Fruit fly (Drosophila melanogaster) whole organism, embryonic: ENCODE data around the gene Cpr23B.

ENCODE experiments used
- Aef1 ChIP-seq: fragments of 200-800 bp; sonication (Bioruptor generic); IDR thresholded peaks from 3 replicates; pipeline ENCODE4 v1.3.6; 2022; ENCODE audit warnings: missing biosample characterization, missing genetic modification characterization
- C15 ChIP-seq: fragments of 200-800 bp; sonication (Bioruptor generic); IDR thresholded peaks from 3 replicates; pipeline ENCODE4 v1.3.6; 2022; ENCODE audit warnings: missing biosample characterization, missing genetic modification characterization
- CG10431 ChIP-seq: fragments of 200-800 bp; sonication (Bioruptor generic); optimal IDR thresholded peaks from 3 replicates; lab custom pipeline; 2018; ENCODE audit warnings: missing biosample characterization, mild to moderate bottlenecking, missing genetic modification characterization
- CG10543 ChIP-seq: fragments of 200-800 bp; sonication (Bioruptor generic); optimal IDR thresholded peaks from 3 replicates; lab custom pipeline; 2017; ENCODE audit warnings: missing biosample characterization, mild to moderate bottlenecking, missing genetic modification characterization, moderate library complexity
- CG10565 ChIP-seq: fragments of 200-800 bp; sonication (Bioruptor generic); optimal IDR thresholded peaks from 3 replicates; lab custom pipeline; 2016; ENCODE audit warnings: missing biosample characterization, mild to moderate bottlenecking, missing genetic modification characterization
- CG11247 ChIP-seq: fragments of 200-800 bp; sonication (Bioruptor generic); IDR thresholded peaks from 2 replicates; pipeline ENCODE4 v1.3.6; 2022; ENCODE audit warnings: missing biosample characterization, missing genetic modification characterization
- CG12071 ChIP-seq: fragments of 200-800 bp; sonication (Bioruptor generic); optimal IDR thresholded peaks from 3 replicates; lab custom pipeline; 2018; ENCODE audit warnings: missing biosample characterization, mild to moderate bottlenecking, missing genetic modification characterization
- CG12236 ChIP-seq: fragments of 200-800 bp; sonication (Bioruptor generic); optimal IDR thresholded peaks from 2 replicates; lab custom pipeline; 2016; ENCODE audit warnings: missing biosample characterization, missing genetic modification characterization
- CG12299 ChIP-seq: fragments of 200-800 bp; sonication (Bioruptor generic); optimal IDR thresholded peaks from 2 replicates; lab custom pipeline; 2018; ENCODE audit warnings: missing biosample characterization, mild to moderate bottlenecking, missing genetic modification characterization
- CG13123 ChIP-seq: fragments of 200-800 bp; sonication (Bioruptor generic); optimal IDR thresholded peaks from 2 replicates; lab custom pipeline; 2016; ENCODE audit warnings: missing biosample characterization, missing genetic modification characterization
- CG13624 ChIP-seq: fragments of 200-800 bp; sonication (Bioruptor generic); optimal IDR thresholded peaks from 2 replicates; lab custom pipeline; 2016; ENCODE audit warnings: missing biosample characterization, missing genetic modification characterization
- CG13775 ChIP-seq: fragments of 200-800 bp; sonication (Bioruptor generic); optimal IDR thresholded peaks from 3 replicates; lab custom pipeline; 2017; ENCODE audit warnings: missing biosample characterization, mild to moderate bottlenecking, missing genetic modification characterization
- CG15601 ChIP-seq: fragments of 200-800 bp; sonication (Bioruptor generic); optimal IDR thresholded peaks from 3 replicates; lab custom pipeline; 2019; ENCODE audit warnings: missing biosample characterization, mild to moderate bottlenecking, missing genetic modification characterization, moderate library complexity
- CG1792 ChIP-seq: fragments of 200-800 bp; sonication (Bioruptor generic); optimal IDR thresholded peaks from 2 replicates; lab custom pipeline; 2016; ENCODE audit warnings: missing biosample characterization, missing genetic modification characterization
- CG2712 ChIP-seq: fragments of 200-800 bp; optimal IDR thresholded peaks from 3 replicates; lab custom pipeline; 2019; ENCODE audit warnings: missing biosample characterization, mild to moderate bottlenecking, missing genetic modification characterization, moderate library complexity
- CG31388 ChIP-seq: fragments of 200-800 bp; sonication (Bioruptor generic); optimal IDR thresholded peaks from 2 replicates; lab custom pipeline; 2016; ENCODE audit warnings: missing biosample characterization, missing genetic modification characterization
- CG34224 ChIP-seq: fragments of 200-800 bp; sonication (Bioruptor generic); IDR thresholded peaks from 3 replicates; pipeline ENCODE4 v1.3.6; 2022; ENCODE audit warnings: missing biosample characterization, missing genetic modification characterization; ENCODE audit not compliant: partially characterized antibody
- CG42726 ChIP-seq: fragments of 200-800 bp; sonication (Bioruptor generic); IDR thresholded peaks from 2 replicates; pipeline ENCODE4 v1.3.6; 2022; ENCODE audit warnings: missing biosample characterization, missing genetic modification characterization; ENCODE audit not compliant: partially characterized antibody
- CG4707 ChIP-seq: fragments of 200-800 bp; sonication (Bioruptor generic); optimal IDR thresholded peaks from 2 replicates; lab custom pipeline; 2018; ENCODE audit warnings: missing biosample characterization, mild to moderate bottlenecking, missing genetic modification characterization, moderate library complexity
- CG7372 ChIP-seq: fragments of 200-800 bp; sonication (Bioruptor generic); IDR thresholded peaks from 2 replicates; pipeline ENCODE4 v1.3.6; 2022; ENCODE audit warnings: missing biosample characterization, missing genetic modification characterization
- Camta ChIP-seq: fragments of 200-800 bp; sonication (Bioruptor generic); optimal IDR thresholded peaks from 2 replicates; lab custom pipeline; 2016; ENCODE audit warnings: missing biosample characterization, missing genetic modification characterization
- Dip3 ChIP-seq: fragments of 200-800 bp; sonication (Bioruptor generic); optimal IDR thresholded peaks from 3 replicates; lab custom pipeline; 2016; ENCODE audit warnings: missing biosample characterization, missing genetic modification characterization
- Drgx ChIP-seq: fragments of 200-800 bp; sonication (Bioruptor generic); IDR thresholded peaks from 2 replicates; pipeline ENCODE4 v1.3.6; 2022; ENCODE audit warnings: missing biosample characterization, missing genetic modification characterization
- GATAe ChIP-seq: fragments of 200-800 bp; sonication (Bioruptor generic); conservative IDR thresholded peaks from 2 replicates; pipeline ENCODE4 v1.3.6; 2022; ENCODE audit warnings: missing biosample characterization, missing genetic modification characterization
- Gsc ChIP-seq: fragments of 200-800 bp; sonication (Bioruptor generic); IDR thresholded peaks from 2 replicates; pipeline ENCODE4 v1.3.6; 2022; ENCODE audit warnings: missing biosample characterization, missing genetic modification characterization
- HLH54F ChIP-seq: fragments of 200-800 bp; sonication (Bioruptor generic); optimal IDR thresholded peaks from 3 replicates; lab custom pipeline; 2016; ENCODE audit warnings: missing biosample characterization, missing genetic modification characterization
- Hr51 ChIP-seq, 2 experiments: fragments of 200-800 bp; sonication (Bioruptor generic); optimal IDR thresholded peaks; 2 replicates in 1 of 2; 3 replicates in 1 of 2; lab custom pipeline; 2016 to 2018; ENCODE audit warnings: missing biosample characterization in 2 of 2, missing genetic modification characterization in 2 of 2, mild to moderate bottlenecking in 1 of 2, moderate library complexity in 1 of 2
- MESR4 ChIP-seq: fragments of 200-800 bp; sonication (Bioruptor generic); optimal IDR thresholded peaks from 2 replicates; lab custom pipeline; 2018; ENCODE audit warnings: missing biosample characterization, mild to moderate bottlenecking, missing genetic modification characterization, moderate library complexity
- Max ChIP-seq: fragments of 200-800 bp; sonication (Bioruptor generic); optimal IDR thresholded peaks from 2 replicates; lab custom pipeline; 2016; ENCODE audit warnings: missing biosample characterization, mild to moderate bottlenecking, missing genetic modification characterization
- Med ChIP-seq: fragments of 200-800 bp; sonication (Bioruptor generic); peaks from one replicate; lab custom pipeline; 2016; ENCODE audit warnings: missing biosample characterization, missing genetic modification characterization, mild to moderate bottlenecking, inconsistent platforms, moderate library complexity
- Mes4 ChIP-seq: fragments of 200-800 bp; sonication (Bioruptor generic); optimal IDR thresholded peaks from 2 replicates; lab custom pipeline; 2016; ENCODE audit warnings: missing biosample characterization, missing genetic modification characterization
- NC2β ChIP-seq: fragments of 200-800 bp; sonication (Bioruptor generic); optimal IDR thresholded peaks from 2 replicates; lab custom pipeline; 2016; ENCODE audit warnings: missing biosample characterization, missing genetic modification characterization
- NFAT ChIP-seq: fragments of 200-800 bp; sonication (Bioruptor generic); IDR thresholded peaks from 2 replicates; pipeline ENCODE4 v1.3.6; 2022; ENCODE audit warnings: missing biosample characterization, missing genetic modification characterization
- Nf-YA ChIP-seq: fragments of 200-800 bp; sonication (Bioruptor generic); IDR thresholded peaks from 2 replicates; pipeline ENCODE4 v1.3.6; 2022; ENCODE audit warnings: missing biosample characterization, missing genetic modification characterization
- Poxn ChIP-seq: fragments of 200-800 bp; sonication (Bioruptor generic); IDR thresholded peaks from 2 replicates; pipeline ENCODE4 v1.3.6; 2022; ENCODE audit warnings: missing biosample characterization, missing genetic modification characterization
- Rx ChIP-seq: fragments of 200-800 bp; sonication (Bioruptor generic); IDR thresholded peaks from 2 replicates; pipeline ENCODE4 v1.3.6; 2022; ENCODE audit warnings: missing biosample characterization, missing genetic modification characterization
- ase ChIP-seq: fragments of 200-800 bp; sonication (Bioruptor generic); IDR thresholded peaks from 3 replicates; pipeline ENCODE4 v1.3.6; 2022; ENCODE audit warnings: missing biosample characterization, missing genetic modification characterization
- dan ChIP-seq: fragments of 200-800 bp; sonication (Bioruptor generic); IDR thresholded peaks from 2 replicates; pipeline ENCODE4 v1.3.6; 2022; ENCODE audit warnings: missing biosample characterization, missing genetic modification characterization
- en ChIP-seq: fragments of 200-800 bp; sonication (Bioruptor generic); optimal IDR thresholded peaks from 2 replicates; lab custom pipeline; 2016; ENCODE audit warnings: missing biosample characterization, missing genetic modification characterization
- gro ChIP-seq: fragments of 200-800 bp; sonication (Bioruptor generic); optimal IDR thresholded peaks from 2 replicates; lab custom pipeline; 2016; ENCODE audit warnings: missing biosample characterization, missing genetic modification characterization
- gsb-n ChIP-seq: fragments of 200-800 bp; sonication (Bioruptor generic); optimal IDR thresholded peaks from 3 replicates; lab custom pipeline; 2018; ENCODE audit warnings: missing biosample characterization, mild to moderate bottlenecking, missing genetic modification characterization
- kah ChIP-seq: fragments of 200-800 bp; sonication (Bioruptor generic); optimal IDR thresholded peaks from 2 replicates; lab custom pipeline; 2018; ENCODE audit warnings: missing biosample characterization, mild to moderate bottlenecking, missing genetic modification characterization
- lab ChIP-seq: fragments of 200-800 bp; sonication (Bioruptor generic); optimal IDR thresholded peaks from 3 replicates; lab custom pipeline; 2017; ENCODE audit warnings: missing biosample characterization, missing genetic modification characterization, mild to moderate bottlenecking, moderate library complexity, missing genetic modification reagents
- schlank ChIP-seq: fragments of 200-800 bp; sonication (Bioruptor generic); optimal IDR thresholded peaks from 2 replicates; lab custom pipeline; 2018; ENCODE audit warnings: missing biosample characterization, mild to moderate bottlenecking, missing genetic modification characterization
- sim ChIP-seq: fragments of 200-800 bp; sonication (Bioruptor generic); IDR thresholded peaks from 2 replicates; pipeline ENCODE4 v1.3.6; 2022; ENCODE audit warnings: missing biosample characterization, missing genetic modification characterization
- slp2 ChIP-seq: fragments of 200-800 bp; sonication (Bioruptor generic); optimal IDR thresholded peaks from 2 replicates; lab custom pipeline; 2016; ENCODE audit warnings: missing biosample characterization, missing genetic modification characterization
- sna ChIP-seq: fragments of 200-800 bp; sonication (Bioruptor generic); IDR thresholded peaks from 2 replicates; pipeline ENCODE4 v1.3.6; 2022; ENCODE audit warnings: missing biosample characterization, missing genetic modification characterization; ENCODE audit not compliant: partially characterized antibody
- tgo ChIP-seq: fragments of 200-800 bp; sonication (Bioruptor generic); IDR thresholded peaks from 3 replicates; pipeline ENCODE4 v1.3.6; 2022; ENCODE audit warnings: missing biosample characterization, missing genetic modification characterization
- toy ChIP-seq: fragments of 200-800 bp; sonication (Bioruptor generic); IDR thresholded peaks from 2 replicates; pipeline ENCODE4 v1.3.6; 2022; ENCODE audit warnings: missing biosample characterization, missing genetic modification characterization
- ttk ChIP-seq: fragments of 200-800 bp; sonication (Bioruptor generic); IDR thresholded peaks from 2 replicates; pipeline ENCODE4 v2.1.2; 2022; ENCODE audit warnings: missing biosample characterization, missing genetic modification characterization
- wdn ChIP-seq: fragments of 200-800 bp; sonication (Bioruptor generic); IDR thresholded peaks from 2 replicates; pipeline ENCODE4 v1.3.6; 2022; ENCODE audit warnings: missing biosample characterization, missing genetic modification characterization

The Cpr23B gene

dm6 chr2L:2804634-2805311 is 33.4 kb upstream of the Cpr23B start, which contains the start of gene daw (continued):
- no peak for TF ChIP-seq C15 (GFP tag; lab: Robert Waterston, UW)
- no peak for TF ChIP-seq GATAe (GFP tag; lab: Robert Waterston, UW)
- no peak for TF ChIP-seq wdn (GFP tag; lab: Robert Waterston, UW)
- TF ChIP-seq CG12236 (GFP tag; lab: Kevin White, UChicago) = no peak
- no peak for TF ChIP-seq Gsc (GFP tag; lab: Robert Waterston, UW)
- TF ChIP-seq Poxn = no peak
- no peak for TF ChIP-seq CG42726 (GFP tag; lab: Robert Waterston, UW)
- peak; percentile 60 for TF ChIP-seq Med (GFP tag; lab: Kevin White, UChicago)
- TF ChIP-seq Hr51 (GFP tag; optimal IDR thresholded peaks at IDR 0.05; lab: Kevin White, UChicago) = no peak
- TF ChIP-seq schlank (tag; lab: Kevin White, UChicago) = no peak
- TF ChIP-seq CG4707 (GFP tag; lab: Kevin White, UChicago) = no peak
- no peak for TF ChIP-seq MESR4
- TF ChIP-seq CG7372 (GFP tag; lab: Robert Waterston, UW) = no peak
- no peak for TF ChIP-seq ttk
- TF ChIP-seq CG10431 (GFP tag; lab: Kevin White, UChicago) = no peak
- TF ChIP-seq en (GFP tag; lab: Kevin White, UChicago) = no peak
- TF ChIP-seq Max (GFP tag; lab: Kevin White, UChicago) = no peak
- no peak for TF ChIP-seq Mes4 (GFP tag; lab: Kevin White, UChicago)
- TF ChIP-seq kah (GFP tag; lab: Kevin White, UChicago) = no peak
- TF ChIP-seq CG10543 (GFP tag; lab: Kevin White, UChicago) = peak; percentile 52
- 0 out of 2 replicates have a peak, but pooled peaks have one; percentile 24 for TF ChIP-seq Drgx
- no peak for TF ChIP-seq CG11247 (GFP tag; lab: Robert Waterston, UW)
- TF ChIP-seq CG12299 (tag; lab: Kevin White, UChicago) = no peak
- no peak for TF ChIP-seq Aef1 (GFP tag; lab: Robert Waterston, UW)
- TF ChIP-seq CG34224 = peak; percentile 13; the same call in 1 of the 3 replicates
- TF ChIP-seq sim (GFP tag; lab: Robert Waterston, UW) = no peak
- TF ChIP-seq NFAT (GFP tag; lab: Robert Waterston, UW) = peak; percentile 25; the same call in 1 of the 2 replicates
- TF ChIP-seq HLH54F = no peak
- TF ChIP-seq gsb-n (tag; lab: Kevin White, UChicago) = no peak
- peak; percentile 56; the same call in 1 of the 2 replicates for TF ChIP-seq sna (GFP tag; lab: Robert Waterston, UW)
- TF ChIP-seq CG12071 (GFP tag; lab: Kevin White, UChicago) = no peak
- TF ChIP-seq gro (GFP tag; lab: Kevin White, UChicago) = peak; percentile 21
- TF ChIP-seq Rx (GFP tag; lab: Robert Waterston, UW) = no peak
- TF ChIP-seq CG2712 (tag; lab: Kevin White, UChicago) = no peak
- no peak for TF ChIP-seq Dip3 (GFP tag; lab: Kevin White, UChicago)
- TF ChIP-seq dan (GFP tag; lab: Robert Waterston, UW) = no peak
- TF ChIP-seq CG10565 (GFP tag; lab: Kevin White, UChicago) = no peak
- TF ChIP-seq lab (GFP tag; lab: Kevin White, UChicago) = peak; percentile 60
- no peak for TF ChIP-seq CG13123 (GFP tag; lab: Kevin White, UChicago)
- TF ChIP-seq CG1792 (GFP tag; lab: Kevin White, UChicago) = no peak
- no peak for TF ChIP-seq CG13775 (GFP tag; lab: Kevin White, UChicago)
- no peak for TF ChIP-seq CG15601
- no peak for TF ChIP-seq tgo (GFP tag; lab: Robert Waterston, UW)
- peak; percentile 81 for TF ChIP-seq CG13624 (GFP tag; lab: Kevin White, UChicago)
- TF ChIP-seq slp2 = no peak
- no peak for TF ChIP-seq toy (GFP tag; lab: Robert Waterston, UW)
- TF ChIP-seq Nf-YA (GFP tag; lab: Robert Waterston, UW) = no peak
- no peak for TF ChIP-seq NC2β (GFP tag; lab: Kevin White, UChicago)
- TF ChIP-seq Camta (GFP tag; lab: Kevin White, UChicago) = no peak
- TF ChIP-seq ase (GFP tag; lab: Robert Waterston, UW) = no peak
- no peak for TF ChIP-seq CG31388 (GFP tag; lab: Kevin White, UChicago)
